Worm (Caenorhabditis elegans): ENCODE results near the gene C45H4.18.

Gene C45H4.18

ce11 chrV:2146044-2146443 is 29.3 kb upstream of the C45H4.18 start, which contains the start of gene str-52:
str-52 (minus strand) TSS chrV:2146144.
- no peak for TF ChIP-seq ceh-82 (tag; optimal IDR thresholded peaks at IDR 0.05)
- TF ChIP-seq unc-62 (GFP tag; optimal IDR thresholded peaks at IDR 0.05) = no peak
- TF ChIP-seq mml-1 (tag; optimal IDR thresholded peaks at IDR 0.05) = no peak
- TF ChIP-seq nhr-67 (tag; optimal IDR thresholded peaks at IDR 0.05) = no peak

- no peak for TF ChIP-seq egl-27 (tag; optimal IDR thresholded peaks at IDR 0.05)
- TF ChIP-seq fkh-10 (GFP tag; optimal IDR thresholded peaks at IDR 0.05) = no peak
- TF ChIP-seq hmg-11 (tag; optimal IDR thresholded peaks at IDR 0.05) = no peak
- no peak for TF ChIP-seq pqm-1 (tag; optimal IDR thresholded peaks at IDR 0.05)
- no peak for TF ChIP-seq lin-39 (tag; optimal IDR thresholded peaks at IDR 0.05)
- TF ChIP-seq elt-3 (tag; optimal IDR thresholded peaks at IDR 0.05) = no peak
- TF ChIP-seq nhr-67 (tag; optimal IDR thresholded peaks at IDR 0.05) = no peak
- no peak for TF ChIP-seq ceh-16 (tag; optimal IDR thresholded peaks at IDR 0.05)
- no peak for TF ChIP-seq nhr-76 (tag; optimal IDR thresholded peaks at IDR 0.05)
- TF ChIP-seq unc-62 (GFP tag; optimal IDR thresholded peaks at IDR 0.05) = no peak
- no peak for TF ChIP-seq nhr-28 (tag; optimal IDR thresholded peaks at IDR 0.05)
- TF ChIP-seq zag-1 (tag; optimal IDR thresholded peaks at IDR 0.05) = no peak
- TF ChIP-seq ama-1 (optimal IDR thresholded peaks at IDR 0.05) = no peak
- no peak for TF ChIP-seq snpc-4 (tag; optimal IDR thresholded peaks at IDR 0.05)
Observed at ce11 chrV:2146795-2147194, 28.5 kb upstream of the C45H4.18 start, which contains the start of gene srbc-20. srbc-20 (plus strand) TSS chrV:2147095.

- no peak for TF ChIP-seq aly-2 (tag; optimal IDR thresholded peaks at IDR 0.05)
- TF ChIP-seq unc-39 (tag; optimal IDR thresholded peaks at IDR 0.05) = no peak
- no peak for TF ChIP-seq tbx-2 (tag; optimal IDR thresholded peaks at IDR 0.05)
- no peak for TF ChIP-seq zag-1 (tag; optimal IDR thresholded peaks at IDR 0.05)
- TF ChIP-seq nhr-11 (tag; optimal IDR thresholded peaks at IDR 0.05) = no peak
- TF ChIP-seq nhr-12 (tag; optimal IDR thresholded peaks at IDR 0.05) = no peak
- no peak for TF ChIP-seq lin-39 (tag; optimal IDR thresholded peaks at IDR 0.05)
- no peak for TF ChIP-seq mml-1 (tag; optimal IDR thresholded peaks at IDR 0.05)
- no peak for TF ChIP-seq pha-4 (tag; optimal IDR thresholded peaks at IDR 0.05)
- TF ChIP-seq skn-1 (tag; optimal IDR thresholded peaks at IDR 0.05) = no peak
- TF ChIP-seq pqm-1 (tag; optimal IDR thresholded peaks at IDR 0.05) = no peak
- no peak for TF ChIP-seq elt-1 (tag; optimal IDR thresholded peaks at IDR 0.05)
- no peak for TF ChIP-seq fkh-10 (GFP tag; optimal IDR thresholded peaks at IDR 0.05)
- TF ChIP-seq nhr-25 (tag; optimal IDR thresholded peaks at IDR 0.05) = no peak
- TF ChIP-seq hmg-11 (tag; optimal IDR thresholded peaks at IDR 0.05) = no peak
- TF ChIP-seq elt-3 (tag; optimal IDR thresholded peaks at IDR 0.05) = no peak
- no peak for TF ChIP-seq elt-2 (tag; optimal IDR thresholded peaks at IDR 0.05)
- no peak for TF ChIP-seq fos-1 (tag; optimal IDR thresholded peaks at IDR 0.05)
- no peak for TF ChIP-seq nfya-1 (tag; optimal IDR thresholded peaks at IDR 0.05; ENCODE audit: insufficient read depth)
- TF ChIP-seq ZK546.5 (tag; optimal IDR thresholded peaks at IDR 0.05) = no peak
Observed at ce11 chrV:2149432-2149831, 25.9 kb upstream of the C45H4.18 start, which contains the start of gene C45H4.21. C45H4.21 (minus strand) TSS chrV:2149532.

- TF ChIP-seq nhr-77 (tag; optimal IDR thresholded peaks at IDR 0.05) = no peak
- TF ChIP-seq ama-1 (optimal IDR thresholded peaks at IDR 0.05) = no peak
- no peak for TF ChIP-seq ZK546.5 (tag; optimal IDR thresholded peaks at IDR 0.05)
- no peak for TF ChIP-seq egl-5 (tag; optimal IDR thresholded peaks at IDR 0.05)
- TF ChIP-seq snpc-4 (tag; optimal IDR thresholded peaks at IDR 0.05) = no peak
- TF ChIP-seq unc-39 (tag; optimal IDR thresholded peaks at IDR 0.05) = no peak
- no peak for TF ChIP-seq jun-1 (tag; optimal IDR thresholded peaks at IDR 0.05)
- TF ChIP-seq zag-1 (tag; optimal IDR thresholded peaks at IDR 0.05) = no peak
- TF ChIP-seq unc-62 (GFP tag; optimal IDR thresholded peaks at IDR 0.05) = no peak
- TF ChIP-seq ceh-28 (tag; optimal IDR thresholded peaks at IDR 0.05) = no peak
- TF ChIP-seq nhr-25 (tag; optimal IDR thresholded peaks at IDR 0.05) = no peak
Observed at ce11 chrV:2150876-2151275, 24.5 kb upstream of the C45H4.18 start, which contains the start of gene C45H4.13. C45H4.13 (minus strand) TSS chrV:2150976.

- TF ChIP-seq fkh-2 (tag; optimal IDR thresholded peaks at IDR 0.05) (no peak), snpc-4 (tag; optimal IDR thresholded peaks at IDR 0.05) (no peak), ztf-4 (tag; optimal IDR thresholded peaks at IDR 0.05) (no peak), pha-4 (tag; optimal IDR thresholded peaks at IDR 0.05) (no peak)
Observed at ce11 chrV:2151458-2151857, 23.9 kb upstream of the C45H4.18 start, which contains the start of gene srbc-24. srbc-24 (plus strand) TSS chrV:2151758.

Data from whole organism, L3 larva.